Worm (Caenorhabditis elegans): Measurements from ENCODE around the gene F14H3.14.

- TF ChIP-seq him-1 (tag; optimal IDR thresholded peaks at IDR 0.05), result no peak
- TF ChIP-seq W03F9.2 (tag; optimal IDR thresholded peaks at IDR 0.05), result no peak
- TF ChIP-seq dao-5 (tag; optimal IDR thresholded peaks at IDR 0.05), result no peak
Measured at ce11 chrV:16046573-16046972, 16.1 kb downstream of the F14H3.14 start, which contains the start of gene ZK285.2.

All from whole organism, L4/young adult.